Worm (Caenorhabditis elegans) whole organism, L2 larva: ENCODE results near the gene srx-84.

ENCODE experiments used
- C34F6.9 ChIP-seq: fragments of 150-350 bp; optimal IDR thresholded peaks from 2 replicates; lab custom pipeline; 2014; ENCODE audit warnings: missing biosample characterization, missing genetic modification characterization
- F13H6.1 ChIP-seq: sonication (generic microtip); optimal IDR thresholded peaks from 2 replicates; lab custom pipeline; 2016; ENCODE audit warnings: missing genetic modification characterization, missing compliant biosample characterization
- R02D3.7 ChIP-seq: fragments of 150-350 bp; optimal IDR thresholded peaks from 2 replicates; lab custom pipeline; 2014; ENCODE audit warnings: missing biosample characterization, missing genetic modification characterization
- ZK546.5 ChIP-seq: sonication (generic microtip); optimal IDR thresholded peaks from 2 replicates; lab custom pipeline; 2017; ENCODE audit warnings: missing biosample characterization, missing genetic modification characterization
- alr-1 ChIP-seq: fragments of 150-350 bp; optimal IDR thresholded peaks from 2 replicates; lab custom pipeline; 2014; ENCODE audit warnings: missing biosample characterization, missing genetic modification characterization
- aly-2 ChIP-seq: fragments of 150-350 bp; optimal IDR thresholded peaks from 2 replicates; lab custom pipeline; 2014; ENCODE audit warnings: missing biosample characterization, missing genetic modification characterization
- ama-1 ChIP-seq: fragments of 150-350 bp; optimal IDR thresholded peaks from 2 replicates; lab custom pipeline; 2018; ENCODE audit warnings: inconsistent platforms
- ceh-82 ChIP-seq: fragments of 150-350 bp; optimal IDR thresholded peaks from 2 replicates; lab custom pipeline; 2014; ENCODE audit warnings: missing biosample characterization, missing genetic modification characterization
- crh-2 ChIP-seq: sonication (generic microtip); optimal IDR thresholded peaks from 2 replicates; lab custom pipeline; 2017; ENCODE audit warnings: missing biosample characterization, missing genetic modification characterization
- elt-1 ChIP-seq: fragments of 150-350 bp; optimal IDR thresholded peaks from 2 replicates; lab custom pipeline; 2014; ENCODE audit warnings: missing biosample characterization, missing genetic modification characterization
- elt-3 ChIP-seq: sonication (generic microtip); optimal IDR thresholded peaks from 2 replicates; lab custom pipeline; 2017; ENCODE audit warnings: missing biosample characterization, missing genetic modification characterization
- fos-1 ChIP-seq: fragments of 150-350 bp; optimal IDR thresholded peaks from 2 replicates; lab custom pipeline; 2014; ENCODE audit warnings: missing biosample characterization, missing genetic modification characterization
- gmeb-1 ChIP-seq: fragments of 150-350 bp; optimal IDR thresholded peaks from 2 replicates; lab custom pipeline; 2014; ENCODE audit warnings: missing biosample characterization, missing genetic modification characterization
- lin-11 ChIP-seq: fragments of 150-350 bp; sonication (generic microtip); optimal IDR thresholded peaks from 2 replicates; lab custom pipeline; 2014; ENCODE audit warnings: missing biosample characterization, missing genetic modification characterization, inconsistent platforms, mixed read lengths
- lin-13 ChIP-seq: fragments of 150-350 bp; optimal IDR thresholded peaks from 2 replicates; lab custom pipeline; 2014; ENCODE audit warnings: missing biosample characterization, missing genetic modification reagents, missing genetic modification characterization
- lin-39 ChIP-seq: fragments of 150-350 bp; optimal IDR thresholded peaks from 2 replicates; lab custom pipeline; 2014; ENCODE audit warnings: missing biosample characterization, missing genetic modification reagents, missing genetic modification characterization
- lsy-2 ChIP-seq, 2 experiments: fragments of 150-350 bp in 1 of 2; sonication (generic microtip) in 1 of 2; optimal IDR thresholded peaks; 2 replicates each; lab custom pipeline; 2014 to 2017; ENCODE audit warnings: missing biosample characterization in 2 of 2, missing genetic modification characterization in 2 of 2
- mbf-1 ChIP-seq: sonication (generic microtip); optimal IDR thresholded peaks from 2 replicates; lab custom pipeline; 2017; ENCODE audit warnings: missing biosample characterization, missing genetic modification characterization
- mdl-1 ChIP-seq, 2 experiments: fragments of 150-350 bp in 1 of 2; sonication (generic microtip) in 1 of 2; optimal IDR thresholded peaks; 2 replicates each; lab custom pipeline; 2017; ENCODE audit warnings: missing biosample characterization in 2 of 2, missing genetic modification characterization in 2 of 2
- nhr-12 ChIP-seq: fragments of 150-350 bp; optimal IDR thresholded peaks from 2 replicates; lab custom pipeline; 2014; ENCODE audit warnings: missing biosample characterization, missing genetic modification characterization
- nhr-129 ChIP-seq: fragments of 150-350 bp; optimal IDR thresholded peaks from 2 replicates; lab custom pipeline; 2014; ENCODE audit warnings: missing biosample characterization, missing genetic modification characterization
- nhr-21 ChIP-seq: fragments of 150-350 bp; optimal IDR thresholded peaks from 2 replicates; lab custom pipeline; 2014; ENCODE audit warnings: missing biosample characterization, missing genetic modification characterization
- nhr-23 ChIP-seq: fragments of 150-350 bp; optimal IDR thresholded peaks from 2 replicates; lab custom pipeline; 2014; ENCODE audit warnings: missing biosample characterization, missing genetic modification reagents, missing genetic modification characterization
- nhr-237 ChIP-seq: fragments of 150-350 bp; optimal IDR thresholded peaks from 2 replicates; lab custom pipeline; 2014; ENCODE audit warnings: missing biosample characterization, missing genetic modification characterization
- nhr-25 ChIP-seq: fragments of 150-350 bp; sonication (generic microtip); optimal IDR thresholded peaks from 3 replicates; lab custom pipeline; 2014; ENCODE audit warnings: missing biosample characterization, missing genetic modification characterization
- nhr-77 ChIP-seq: fragments of 150-350 bp; optimal IDR thresholded peaks from 2 replicates; lab custom pipeline; 2014; ENCODE audit warnings: missing biosample characterization, missing genetic modification characterization
- peb-1 ChIP-seq: fragments of 150-350 bp; optimal IDR thresholded peaks from 2 replicates; lab custom pipeline; 2014; ENCODE audit warnings: missing biosample characterization, missing genetic modification characterization
- sem-4 ChIP-seq: fragments of 150-350 bp; optimal IDR thresholded peaks from 2 replicates; lab custom pipeline; 2014; ENCODE audit warnings: missing biosample characterization, missing genetic modification reagents, missing genetic modification characterization
- skn-1 ChIP-seq: sonication (generic microtip); optimal IDR thresholded peaks from 2 replicates; lab custom pipeline; 2017; ENCODE audit warnings: missing biosample characterization, missing genetic modification characterization
- sma-3 ChIP-seq: sonication (generic microtip); optimal IDR thresholded peaks from 2 replicates; lab custom pipeline; 2016; ENCODE audit warnings: missing genetic modification reagents, missing genetic modification characterization, missing compliant biosample characterization
- sma-9 ChIP-seq, 2 experiments: fragments of 150-350 bp in 1 of 2; sonication (generic microtip) in 1 of 2; optimal IDR thresholded peaks; 2 replicates each; lab custom pipeline; 2014 to 2016; ENCODE audit warnings: missing genetic modification characterization in 2 of 2, mild to moderate bottlenecking in 1 of 2, missing biosample characterization in 1 of 2, missing compliant biosample characterization in 1 of 2, missing genetic modification reagents in 1 of 2, moderate library complexity in 1 of 2
- unc-55 ChIP-seq: fragments of 150-350 bp; sonication (generic microtip); optimal IDR thresholded peaks from 3 replicates; lab custom pipeline; 2014; ENCODE audit warnings: missing biosample characterization, missing genetic modification reagents, missing genetic modification characterization
- unc-62 ChIP-seq: fragments of 150-350 bp; optimal IDR thresholded peaks from 2 replicates; lab custom pipeline; 2014; ENCODE audit warnings: missing biosample characterization, missing genetic modification reagents, missing genetic modification characterization
- zag-1 ChIP-seq: fragments of 150-350 bp; optimal IDR thresholded peaks from 2 replicates; lab custom pipeline; 2014; ENCODE audit warnings: missing biosample characterization, missing genetic modification characterization

srx-84 gene

ce11 chrV:11644166-11644565, 45.3 kb downstream of the srx-84 start, which contains the start of gene bir-1:
bir-1 (plus strand) TSS chrV:11644477.
- TF ChIP-seq nhr-25 (tag; lab: Kevin White, UChicago), result peak; percentile 58
- TF ChIP-seq F13H6.1, result peak; percentile 46
- peak; percentile 70 for TF ChIP-seq lin-13 (GFP tag; lab: Kevin White, UChicago)
- peak; percentile 59 for TF ChIP-seq gmeb-1 (tag; lab: Kevin White, UChicago)
- no peak for TF ChIP-seq nhr-12 (tag; lab: Kevin White, UChicago)
- peak; percentile 46 for TF ChIP-seq sma-3 (GFP tag; lab: Kevin White, UChicago)
- no peak for TF ChIP-seq unc-62 (GFP tag; lab: Kevin White, UChicago)
- TF ChIP-seq lsy-2 (tag; optimal IDR thresholded peaks at IDR 0.05; lab: Kevin White, UChicago), result peak in 1 of 2 experiments; percentile 77
- no peak for TF ChIP-seq nhr-77
- TF ChIP-seq crh-2, result peak; percentile 68
- no peak for TF ChIP-seq sem-4 (tag; lab: Kevin White, UChicago)
- peak; percentile 91 for TF ChIP-seq C34F6.9 (tag; lab: Kevin White, UChicago)
- peak; percentile 58 for TF ChIP-seq nhr-129 (tag; lab: Kevin White, UChicago)
- no peak for TF ChIP-seq ama-1 (lab: Kevin White, UChicago)
- TF ChIP-seq unc-55 (GFP tag; lab: Kevin White, UChicago), result peak; percentile 90
- TF ChIP-seq sma-9 (GFP tag; optimal IDR thresholded peaks at IDR 0.05; lab: Kevin White, UChicago), result peak; percentile 69
- TF ChIP-seq sma-9 (tag; optimal IDR thresholded peaks at IDR 0.05; lab: Kevin White, UChicago), result no peak
- TF ChIP-seq fos-1 (tag; lab: Kevin White, UChicago), result peak; percentile 55
- TF ChIP-seq mdl-1 (tag; optimal IDR thresholded peaks at IDR 0.05; lab: Kevin White, UChicago), result peak; percentile 44 to 75

- TF ChIP-seq nhr-21 (tag; lab: Kevin White, UChicago) (no peak), lin-13 (GFP tag; lab: Kevin White, UChicago) (no peak), elt-3 (tag; lab: Kevin White, UChicago) (no peak), nhr-237 (tag; lab: Kevin White, UChicago) (no peak), alr-1 (tag; lab: Kevin White, UChicago) (no peak), mbf-1 (no peak), sma-3 (GFP tag; lab: Kevin White, UChicago) (no peak), lin-39 (tag; lab: Kevin White, UChicago) (no peak), mdl-1 (tag; optimal IDR thresholded peaks at IDR 0.05; lab: Kevin White, UChicago) (no peak), lin-11 (tag; lab: Kevin White, UChicago) (no peak), R02D3.7 (tag; lab: Kevin White, UChicago) (no peak), C34F6.9 (tag; lab: Kevin White, UChicago) (no peak), zag-1 (tag; lab: Kevin White, UChicago) (no peak), unc-62 (GFP tag; lab: Kevin White, UChicago) (no peak), skn-1 (tag; lab: Kevin White, UChicago) (no peak), nhr-23 (tag; lab: Kevin White, UChicago) (no peak), nhr-12 (tag; lab: Kevin White, UChicago) (no peak), elt-1 (tag; lab: Kevin White, UChicago) (no peak), lsy-2 (tag; optimal IDR thresholded peaks at IDR 0.05; lab: Kevin White, UChicago) (no peak), ZK546.5 (tag; lab: Kevin White, UChicago) (no peak)
Observed at ce11 chrV:11645244-11645643, 46.3 kb downstream of the srx-84 start, which contains the start of gene skp-1. skp-1 (plus strand) TSS chrV:11645481.

ce11 chrV:11647821-11648220, 48.9 kb downstream of the srx-84 start:
- TF ChIP-seq fos-1 (tag; lab: Kevin White, UChicago), result peak; percentile 19
- no peak for TF ChIP-seq zag-1 (tag; lab: Kevin White, UChicago)
- peak; percentile 43 for TF ChIP-seq sma-9 (GFP tag; optimal IDR thresholded peaks at IDR 0.05; lab: Kevin White, UChicago)
- no peak for TF ChIP-seq sma-9 (tag; optimal IDR thresholded peaks at IDR 0.05; lab: Kevin White, UChicago)
- no peak for TF ChIP-seq elt-3 (tag; lab: Kevin White, UChicago)
- no peak for TF ChIP-seq elt-1 (tag; lab: Kevin White, UChicago)

- TF ChIP-seq nhr-12 (tag; lab: Kevin White, UChicago), result no peak
- no peak for TF ChIP-seq alr-1 (tag; lab: Kevin White, UChicago)
- no peak for TF ChIP-seq nhr-77
- no peak for TF ChIP-seq elt-3 (tag; lab: Kevin White, UChicago)
- no peak for TF ChIP-seq ama-1 (lab: Kevin White, UChicago)
- no peak for TF ChIP-seq aly-2 (tag; lab: Kevin White, UChicago)
- no peak for TF ChIP-seq lin-13 (GFP tag; lab: Kevin White, UChicago)
- TF ChIP-seq peb-1, result no peak
- no peak for TF ChIP-seq nhr-23 (tag; lab: Kevin White, UChicago)
- peak; percentile 27 for TF ChIP-seq sma-3 (GFP tag; lab: Kevin White, UChicago)
- peak; percentile 56 for TF ChIP-seq crh-2
- peak; percentile 14 for TF ChIP-seq skn-1 (tag; lab: Kevin White, UChicago)
- peak; percentile 84 for TF ChIP-seq sma-9 (GFP tag; optimal IDR thresholded peaks at IDR 0.05; lab: Kevin White, UChicago)
- TF ChIP-seq sma-9 (tag; optimal IDR thresholded peaks at IDR 0.05; lab: Kevin White, UChicago), result no peak
- TF ChIP-seq fos-1 (tag; lab: Kevin White, UChicago), result peak; percentile 51
- TF ChIP-seq ceh-82, result no peak
- no peak for TF ChIP-seq mbf-1
Observed at ce11 chrV:11648435-11648834, 49.5 kb downstream of the srx-84 start.
